Worm (Caenorhabditis elegans): ENCODE results near the gene pes-8.

DNA sequence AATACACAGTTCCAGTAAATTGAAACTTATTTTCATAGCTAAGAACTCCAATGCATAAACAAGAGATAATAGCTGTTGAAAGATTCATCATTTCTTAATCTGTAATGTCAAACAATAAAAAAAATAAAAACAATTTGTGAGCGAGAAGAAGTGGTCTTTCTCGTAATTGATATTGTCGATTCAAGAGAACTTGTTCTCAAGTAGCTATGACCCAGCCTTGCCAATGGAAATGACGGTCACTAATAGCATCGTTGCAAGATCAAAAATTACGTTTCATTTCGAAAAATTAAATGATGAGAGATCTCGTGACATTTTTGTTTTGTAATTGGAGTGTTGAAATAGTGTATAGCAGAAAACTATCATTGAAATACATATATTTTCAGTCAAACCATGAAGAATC lies 46.2 kb downstream of the pes-8 start, which contains the start of gene B0416.7:
- TF ChIP-seq blmp-1 (tag; optimal IDR thresholded peaks at IDR 0.05) (no peak), tbx-8 (GFP tag; optimal IDR thresholded peaks at IDR 0.05) (no peak), elt-1 (tag; optimal IDR thresholded peaks at IDR 0.05; ENCODE audit: borderline replicate concordance, insufficient read depth) (no peak), unc-62 (GFP tag; optimal IDR thresholded peaks at IDR 0.05) (no peak), snpc-4 (tag; optimal IDR thresholded peaks at IDR 0.05) (no peak), nhr-12 (tag; optimal IDR thresholded peaks at IDR 0.05) (no peak), lsy-2 (tag; optimal IDR thresholded peaks at IDR 0.05) (no peak)

Data from whole organism, mixed stage, embryonic.